Worm (Caenorhabditis elegans) whole organism, early embryonic: Measurements from ENCODE around the gene kup-1.

ENCODE experiments used
- B0310.2 ChIP-seq: sonication (generic microtip); optimal IDR thresholded peaks from 2 replicates; lab custom pipeline; 2016; ENCODE audit warnings: mild to moderate bottlenecking, missing genetic modification characterization, missing compliant biosample characterization
- F13C5.2 ChIP-seq: sonication (generic microtip); optimal IDR thresholded peaks from 2 replicates; lab custom pipeline; 2017; ENCODE audit warnings: mild to moderate bottlenecking, missing genetic modification characterization, inconsistent platforms, missing compliant biosample characterization
- aly-1 ChIP-seq: sonication (generic microtip); optimal IDR thresholded peaks from 2 replicates; lab custom pipeline; 2016; ENCODE audit warnings: missing genetic modification characterization, missing compliant biosample characterization
- ama-1 ChIP-seq: fragments of 150-350 bp; optimal IDR thresholded peaks from 2 replicates; lab custom pipeline; 2014
- ceh-13 ChIP-seq: fragments of 200-800 bp; sonication (Bioruptor generic); optimal IDR thresholded peaks from 2 replicates; lab custom pipeline; 2018; ENCODE audit warnings: mild to moderate bottlenecking, missing genetic modification characterization, missing compliant biosample characterization
- ceh-36 ChIP-seq: sonication (generic microtip); optimal IDR thresholded peaks from 2 replicates; lab custom pipeline; 2016; ENCODE audit warnings: missing genetic modification characterization, inconsistent platforms, missing compliant biosample characterization
- ets-7 ChIP-seq: sonication (generic microtip); optimal IDR thresholded peaks from 2 replicates; lab custom pipeline; 2016; ENCODE audit warnings: missing genotype, missing genetic modification characterization, missing compliant biosample characterization
- flt-1 ChIP-seq: fragments of 200-800 bp; sonication (Bioruptor generic); IDR thresholded peaks from 2 replicates; pipeline ENCODE4 v1.3.6; 2022; ENCODE audit warnings: missing genetic modification characterization, missing compliant biosample characterization
- hmbx-1 ChIP-seq: sonication (generic microtip); optimal IDR thresholded peaks from 2 replicates; lab custom pipeline; 2016; ENCODE audit warnings: mild to moderate bottlenecking, missing genetic modification characterization, missing compliant biosample characterization
- hmg-4 ChIP-seq: fragments of 200-800 bp; sonication (Bioruptor generic); optimal IDR thresholded peaks from 2 replicates; lab custom pipeline; 2018; ENCODE audit warnings: mild to moderate bottlenecking, missing genetic modification characterization, missing compliant biosample characterization
- hnd-1 ChIP-seq: sonication (generic microtip); optimal IDR thresholded peaks from 2 replicates; lab custom pipeline; 2016; ENCODE audit warnings: missing genetic modification characterization, missing compliant biosample characterization
- pes-1 ChIP-seq: fragments of 200-800 bp; sonication (Bioruptor generic); IDR thresholded peaks from 2 replicates; pipeline ENCODE4 v1.3.6; 2022; ENCODE audit warnings: missing genetic modification reagents, missing genetic modification characterization, missing compliant biosample characterization
- scrt-1 ChIP-seq: fragments of 200-800 bp; sonication (Bioruptor generic); IDR thresholded peaks from 2 replicates; pipeline ENCODE4 v1.3.6; 2022; ENCODE audit warnings: missing genetic modification characterization, missing compliant biosample characterization
- sea-1 ChIP-seq: fragments of 200-800 bp; sonication (Bioruptor generic); conservative IDR thresholded peaks from 2 replicates; pipeline ENCODE4 v1.3.6; 2022; ENCODE audit warnings: missing genetic modification characterization, missing compliant biosample characterization
- tbx-11 ChIP-seq: fragments of 200-800 bp; sonication (Bioruptor generic); IDR thresholded peaks from 2 replicates; pipeline ENCODE4 v1.3.6; 2022; ENCODE audit warnings: missing genetic modification characterization, missing compliant biosample characterization
- tbx-37 ChIP-seq: fragments of 200-800 bp; sonication (Bioruptor generic); conservative IDR thresholded peaks from 2 replicates; pipeline ENCODE4 v1.3.6; 2022; ENCODE audit warnings: missing genetic modification reagents, missing genetic modification characterization, missing compliant biosample characterization
- tra-4 ChIP-seq: sonication (generic microtip); optimal IDR thresholded peaks from 2 replicates; lab custom pipeline; 2017; ENCODE audit warnings: missing genetic modification characterization, missing compliant biosample characterization

kup-1 gene

ce11 chrV:12040823-12041606 is at the start of gene kup-1, which contains the start of gene F10C2.4:
TSS of gene kup-1 (minus strand) at chrV:12040873.
TSS of gene F10C2.4 (plus strand) at chrV:12041556.
- TF ChIP-seq ama-1 (lab: Kevin White, UChicago) (no peak), flt-1 (GFP tag; lab: Robert Waterston, UW) (no peak), tbx-11 (no peak), hmbx-1 (tag; lab: Kevin White, UChicago) (no peak), hnd-1 (tag; lab: Kevin White, UChicago) (no peak), B0310.2 (tag; lab: Kevin White, UChicago) (no peak), ceh-13 (GFP tag; lab: Kevin White, UChicago) (no peak), sea-1 (GFP tag; lab: Robert Waterston, UW) (no peak), aly-1 (tag; lab: Kevin White, UChicago) (no peak), ets-7 (tag; lab: Kevin White, UChicago) (no peak), tra-4 (tag; lab: Kevin White, UChicago) (no peak), ceh-36 (tag; lab: Kevin White, UChicago) (no peak), hmg-4 (GFP tag; lab: Kevin White, UChicago) (no peak), pes-1 (GFP tag; lab: Robert Waterston, UW) (no peak), F13C5.2 (tag; lab: Kevin White, UChicago) (no peak), scrt-1 (GFP tag; lab: Robert Waterston, UW) (no peak)

- TF ChIP-seq hnd-1 (tag; lab: Kevin White, UChicago) (no peak), tra-4 (tag; lab: Kevin White, UChicago) (no peak), ama-1 (lab: Kevin White, UChicago) (no peak), F13C5.2 (tag; lab: Kevin White, UChicago) (no peak), scrt-1 (GFP tag; lab: Robert Waterston, UW) (no peak), B0310.2 (tag; lab: Kevin White, UChicago) (no peak)
Observed at ce11 chrV:12088773-12089172, 48.1 kb upstream of the kup-1 start, which contains the start of gene R07B7.12. TSS of gene R07B7.12 (plus strand) at chrV:12089073.

- TF ChIP-seq scrt-1 (GFP tag; lab: Robert Waterston, UW) = no peak
- TF ChIP-seq F13C5.2 (tag; lab: Kevin White, UChicago) = no peak
- no peak for TF ChIP-seq flt-1 (GFP tag; lab: Robert Waterston, UW)
- no peak for TF ChIP-seq ceh-13 (GFP tag; lab: Kevin White, UChicago)
- TF ChIP-seq tra-4 (tag; lab: Kevin White, UChicago) = no peak
Observed at ce11 chrV:12086934-12087333, 46.3 kb upstream of the kup-1 start, which contains the start of gene gana-1. TSS of gene gana-1 (plus strand) at chrV:12087234.

ce11 chrV:12085867-12086634 is 45.4 kb upstream of the kup-1 start:
- TF ChIP-seq hmg-4 (GFP tag; lab: Kevin White, UChicago) = no peak
- TF ChIP-seq tra-4 (tag; lab: Kevin White, UChicago) = no peak
- TF ChIP-seq ceh-13 (GFP tag; lab: Kevin White, UChicago) = no peak
- no peak for TF ChIP-seq ceh-36 (tag; lab: Kevin White, UChicago)
- TF ChIP-seq B0310.2 (tag; lab: Kevin White, UChicago) = no peak

ce11 chrV:12084216-12084615 is 43.5 kb upstream of the kup-1 start, which contains the start of gene R07B7.8:
TSS of gene R07B7.8 (minus strand) at chrV:12084316.
- TF ChIP-seq tbx-11 (no peak), ama-1 (lab: Kevin White, UChicago) (no peak), ets-7 (tag; lab: Kevin White, UChicago) (no peak), ceh-13 (GFP tag; lab: Kevin White, UChicago) (no peak), ceh-36 (tag; lab: Kevin White, UChicago) (no peak), hnd-1 (tag; lab: Kevin White, UChicago) (no peak), pes-1 (GFP tag; lab: Robert Waterston, UW) (no peak), scrt-1 (GFP tag; lab: Robert Waterston, UW) (no peak), hmg-4 (GFP tag; lab: Kevin White, UChicago) (no peak), sea-1 (GFP tag; lab: Robert Waterston, UW) (no peak), B0310.2 (tag; lab: Kevin White, UChicago) (no peak), aly-1 (tag; lab: Kevin White, UChicago) (no peak), tra-4 (tag; lab: Kevin White, UChicago) (no peak), tbx-37 (GFP tag; lab: Robert Waterston, UW) (no peak), F13C5.2 (tag; lab: Kevin White, UChicago) (no peak), hmbx-1 (tag; lab: Kevin White, UChicago) (no peak), flt-1 (GFP tag; lab: Robert Waterston, UW) (no peak)

- no peak for TF ChIP-seq hmg-4 (GFP tag; lab: Kevin White, UChicago)
- TF ChIP-seq hmbx-1 (tag; lab: Kevin White, UChicago) = no peak
- no peak for TF ChIP-seq tra-4 (tag; lab: Kevin White, UChicago)
Observed at ce11 chrV:12082932-12083331, 42.3 kb upstream of the kup-1 start, which contains the start of gene R07B7.10. TSS of gene R07B7.10 (plus strand) at chrV:12083216.

ce11 chrV:12080274-12080673 is 39.6 kb upstream of the kup-1 start, which contains the start of gene R07B7.9:
TSS of gene R07B7.9 (minus strand) at chrV:12080374.
- TF ChIP-seq tbx-11 (no peak), F13C5.2 (tag; lab: Kevin White, UChicago) (no peak), hmbx-1 (tag; lab: Kevin White, UChicago) (no peak)
